Worm (Caenorhabditis elegans) whole organism, mixed stage, embryonic: ENCODE results near the gene ben-1.

Experiments
- M03D4.4 ChIP-seq: sonication (generic microtip); optimal IDR thresholded peaks from 2 replicates; lab custom pipeline; 2017; ENCODE audit warnings: mild to moderate bottlenecking, missing genetic modification characterization, missing compliant biosample characterization
- bed-3 ChIP-seq: fragments of 200-800 bp; sonication (Bioruptor generic); optimal IDR thresholded peaks from 3 replicates; lab custom pipeline; 2018; ENCODE audit warnings: mild to moderate bottlenecking, missing genetic modification characterization, moderate library complexity, missing compliant biosample characterization
- ceh-39 ChIP-seq: fragments of 150-350 bp; optimal IDR thresholded peaks from 2 replicates; lab custom pipeline; 2014; ENCODE audit warnings: missing biosample characterization, missing genetic modification characterization
- ceh-43 ChIP-seq: fragments of 200-800 bp; sonication (Bioruptor generic); optimal IDR thresholded peaks from 2 replicates; lab custom pipeline; 2018; ENCODE audit warnings: mild to moderate bottlenecking, missing genetic modification characterization, moderate library complexity, missing compliant biosample characterization
- ceh-83 ChIP-seq: fragments of 200-800 bp; sonication (Bioruptor generic); optimal IDR thresholded peaks from 2 replicates; lab custom pipeline; 2018; ENCODE audit warnings: mild to moderate bottlenecking, missing genetic modification characterization, missing compliant biosample characterization
- ces-1 ChIP-seq: fragments of 150-350 bp; optimal IDR thresholded peaks from 2 replicates; lab custom pipeline; 2014; ENCODE audit warnings: missing biosample characterization, missing genetic modification reagents, missing genetic modification characterization
- cnd-1 ChIP-seq: fragments of 200-800 bp; sonication (Bioruptor generic); optimal IDR thresholded peaks from 2 replicates; lab custom pipeline; 2018; ENCODE audit warnings: mild to moderate bottlenecking, missing genetic modification characterization, missing compliant biosample characterization
- drap-1 ChIP-seq: fragments of 200-800 bp; sonication (Bioruptor generic); optimal IDR thresholded peaks from 3 replicates; lab custom pipeline; 2018; ENCODE audit warnings: mild to moderate bottlenecking, missing genetic modification characterization, missing compliant biosample characterization
- elt-1 ChIP-seq: sonication (generic microtip); optimal IDR thresholded peaks from 2 replicates; lab custom pipeline; 2017; ENCODE audit warnings: missing genetic modification characterization, mild to moderate bottlenecking, missing compliant biosample characterization, antibody characterized with exemption, moderate library complexity, borderline replicate concordance; ENCODE audit not compliant: insufficient read depth
- elt-3 ChIP-seq: fragments of 150-350 bp; optimal IDR thresholded peaks from 2 replicates; lab custom pipeline; 2014; ENCODE audit warnings: missing biosample characterization, missing genetic modification characterization
- flh-1 ChIP-seq: fragments of 200-800 bp; sonication (Bioruptor generic); optimal IDR thresholded peaks from 2 replicates; lab custom pipeline; 2018; ENCODE audit warnings: mild to moderate bottlenecking, missing genetic modification characterization, moderate library complexity, missing compliant biosample characterization
- ham-2 ChIP-seq: fragments of 200-800 bp; sonication (Bioruptor generic); optimal IDR thresholded peaks from 2 replicates; lab custom pipeline; 2018; ENCODE audit warnings: mild to moderate bottlenecking, missing genetic modification characterization, missing compliant biosample characterization
- lin-13 ChIP-seq: fragments of 150-350 bp; optimal IDR thresholded peaks from 2 replicates; lab custom pipeline; 2014; ENCODE audit warnings: missing biosample characterization, missing genetic modification characterization
- lin-32 ChIP-seq: fragments of 200-800 bp; sonication (Bioruptor generic); optimal IDR thresholded peaks from 2 replicates; lab custom pipeline; 2018; ENCODE audit warnings: mild to moderate bottlenecking, missing genetic modification characterization, missing compliant biosample characterization
- mab-5 ChIP-seq: fragments of 150-350 bp; optimal IDR thresholded peaks from 2 replicates; lab custom pipeline; 2014; ENCODE audit warnings: missing biosample characterization, missing genetic modification characterization
- mep-1 ChIP-seq: fragments of 150-350 bp; optimal IDR thresholded peaks from 2 replicates; lab custom pipeline; 2017; ENCODE audit warnings: missing biosample characterization, missing genetic modification reagents, missing genetic modification characterization, inconsistent platforms
- nhr-12 ChIP-seq: fragments of 150-350 bp; optimal IDR thresholded peaks from 2 replicates; lab custom pipeline; 2014; ENCODE audit warnings: missing biosample characterization, missing genetic modification characterization
- nhr-2 ChIP-seq: fragments of 150-350 bp; optimal IDR thresholded peaks from 2 replicates; lab custom pipeline; 2014; ENCODE audit warnings: missing biosample characterization, missing genetic modification characterization
- nhr-237 ChIP-seq: fragments of 150-350 bp; optimal IDR thresholded peaks from 2 replicates; lab custom pipeline; 2014; ENCODE audit warnings: missing biosample characterization, missing genetic modification characterization
- nhr-28 ChIP-seq: fragments of 150-350 bp; optimal IDR thresholded peaks from 2 replicates; lab custom pipeline; 2014; ENCODE audit warnings: missing biosample characterization, missing genetic modification characterization
- nhr-76 ChIP-seq: sonication (generic microtip); optimal IDR thresholded peaks from 2 replicates; lab custom pipeline; 2017; ENCODE audit warnings: missing biosample characterization, missing genetic modification characterization
- sem-2 ChIP-seq: fragments of 200-800 bp; sonication (Bioruptor generic); optimal IDR thresholded peaks from 2 replicates; lab custom pipeline; 2018; ENCODE audit warnings: mild to moderate bottlenecking, missing genetic modification characterization, missing compliant biosample characterization
- sptf-1 ChIP-seq: sonication (generic microtip); optimal IDR thresholded peaks from 2 replicates; lab custom pipeline; 2017; ENCODE audit warnings: mild to moderate bottlenecking, missing genetic modification characterization, moderate library complexity, missing compliant biosample characterization
- unc-120 ChIP-seq: sonication (generic microtip); optimal IDR thresholded peaks from 2 replicates; lab custom pipeline; 2017; ENCODE audit warnings: missing genetic modification characterization, missing compliant biosample characterization; ENCODE audit not compliant: poor library complexity, severe bottlenecking
- unc-39 ChIP-seq: fragments of 150-350 bp; optimal IDR thresholded peaks from 2 replicates; lab custom pipeline; 2014; ENCODE audit warnings: missing biosample characterization, missing genetic modification characterization
- unc-62 ChIP-seq: fragments of 150-350 bp; optimal IDR thresholded peaks from 2 replicates; lab custom pipeline; 2014; ENCODE audit warnings: missing biosample characterization, missing genetic modification reagents, missing genetic modification characterization
- zip-8 ChIP-seq: fragments of 150-350 bp; optimal IDR thresholded peaks from 2 replicates; lab custom pipeline; 2014; ENCODE audit warnings: missing biosample characterization, missing genetic modification characterization
- ztf-11 ChIP-seq: fragments of 150-350 bp; optimal IDR thresholded peaks from 2 replicates; lab custom pipeline; 2014; ENCODE audit warnings: missing biosample characterization, missing genetic modification characterization

The ben-1 gene

ce11 chrIII:3560235-3560634 lies 18.8 kb upstream of the ben-1 start:
- TF ChIP-seq mep-1 (tag; lab: Kevin White, UChicago) (no peak), zip-8 (no peak), flh-1 (GFP tag; lab: Kevin White, UChicago) (no peak), ces-1 (peak; percentile 9), nhr-76 (tag; lab: Kevin White, UChicago) (no peak)

DNA sequence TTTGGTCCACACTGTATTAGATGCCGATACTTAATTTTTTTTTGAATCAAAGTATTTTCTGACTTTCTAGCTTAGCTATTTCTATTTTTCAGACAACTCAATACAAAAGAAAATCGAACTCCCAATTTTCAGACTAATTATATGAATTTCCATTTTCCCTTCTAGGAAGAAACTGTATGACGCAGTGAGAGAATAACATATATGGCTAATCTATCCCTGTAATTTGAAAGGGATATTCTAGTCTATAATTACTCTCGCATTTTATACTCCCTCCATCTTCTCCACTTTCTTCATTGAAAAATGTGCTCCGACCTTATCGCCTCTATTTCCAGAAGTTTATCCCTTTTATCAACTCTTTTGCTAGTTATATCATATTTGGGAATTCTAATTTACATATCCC lies 11.9 kb upstream of the ben-1 start, which contains the start of gene C54C6.4:
Gene C54C6.4, plus strand, starts transcription at position 301 of the 400 bp plus-strand sequence.
- TF ChIP-seq lin-32 = no peak
- no peak for TF ChIP-seq unc-62 (GFP tag; lab: Kevin White, UChicago)

ce11 chrIII:3550364-3550763 lies 8.9 kb upstream of the ben-1 start:
- no peak for TF ChIP-seq bed-3 (GFP tag; lab: Kevin White, UChicago)
- TF ChIP-seq ceh-39 (tag; lab: Kevin White, UChicago) = no peak
- TF ChIP-seq sem-2 (GFP tag; lab: Kevin White, UChicago) = no peak
- TF ChIP-seq zip-8 = no peak
- TF ChIP-seq nhr-12 = no peak
- TF ChIP-seq elt-1 (tag; lab: Kevin White, UChicago) = no peak
- TF ChIP-seq lin-13 (tag; lab: Kevin White, UChicago) = no peak
- TF ChIP-seq cnd-1 (tag; lab: Kevin White, UChicago) = no peak
- no peak for TF ChIP-seq ztf-11 (tag; lab: Kevin White, UChicago)
- no peak for TF ChIP-seq unc-39 (tag; lab: Kevin White, UChicago)
- no peak for TF ChIP-seq ceh-43 (GFP tag; lab: Kevin White, UChicago)
- no peak for TF ChIP-seq drap-1

- TF ChIP-seq zip-8 (no peak), unc-120 (tag; lab: Kevin White, UChicago) (no peak), lin-32 (no peak), M03D4.4 (tag; lab: Kevin White, UChicago) (no peak), mab-5 (no peak), nhr-237 (tag; lab: Kevin White, UChicago) (no peak), elt-3 (tag; lab: Kevin White, UChicago) (no peak)
These were observed 8.3 kb upstream of the ben-1 start, which contains the start of gene C54C6.5 for ce11 chrIII:3549750-3550149. Gene C54C6.5 (minus strand): TSS chrIII:3549850.

- no peak for TF ChIP-seq nhr-76 (tag; lab: Kevin White, UChicago)
- TF ChIP-seq unc-120 (tag; lab: Kevin White, UChicago) = no peak
- no peak for TF ChIP-seq lin-13 (tag; lab: Kevin White, UChicago)
- TF ChIP-seq nhr-28 (tag; lab: Kevin White, UChicago) = no peak
- TF ChIP-seq nhr-12 = no peak
- TF ChIP-seq unc-62 (GFP tag; lab: Kevin White, UChicago) = no peak
- no peak for TF ChIP-seq ztf-11 (tag; lab: Kevin White, UChicago)
- TF ChIP-seq ham-2 (GFP tag; lab: Kevin White, UChicago) = no peak
- no peak for TF ChIP-seq M03D4.4 (tag; lab: Kevin White, UChicago)
- no peak for TF ChIP-seq ceh-39 (tag; lab: Kevin White, UChicago)
- TF ChIP-seq sptf-1 = no peak
- no peak for TF ChIP-seq elt-3 (tag; lab: Kevin White, UChicago)
- no peak for TF ChIP-seq drap-1
- no peak for TF ChIP-seq ceh-83 (GFP tag; lab: Kevin White, UChicago)
- no peak for TF ChIP-seq cnd-1 (tag; lab: Kevin White, UChicago)
- no peak for TF ChIP-seq ceh-43 (GFP tag; lab: Kevin White, UChicago)
- no peak for TF ChIP-seq zip-8
- TF ChIP-seq mab-5 = no peak
- TF ChIP-seq, all 35 proteins: peak for 0
These were observed 6.6 kb upstream of the ben-1 start, which contains the start of gene C54C6.11 for ce11 chrIII:3548017-3548416. Gene C54C6.11 (plus strand): TSS chrIII:3548317.

ce11 chrIII:3546323-3546722 lies 4.9 kb upstream of the ben-1 start, which contains the start of gene C54C6.7:
Gene C54C6.7 (minus strand): TSS chrIII:3546423.
- TF ChIP-seq unc-39 (tag; lab: Kevin White, UChicago) = no peak
- no peak for TF ChIP-seq ztf-11 (tag; lab: Kevin White, UChicago)
- peak; percentile 9 for TF ChIP-seq zip-8
- TF ChIP-seq, all 35 proteins: peak for 1

ce11 chrIII:3543071-3543470 lies 1.6 kb upstream of the ben-1 start:
- no peak for TF ChIP-seq nhr-237 (tag; lab: Kevin White, UChicago)
- TF ChIP-seq nhr-28 (tag; lab: Kevin White, UChicago) = no peak
- peak; percentile 48 for TF ChIP-seq lin-32
- peak; percentile 83 for TF ChIP-seq cnd-1 (tag; lab: Kevin White, UChicago)
- TF ChIP-seq nhr-2 = no peak
- no peak for TF ChIP-seq ztf-11 (tag; lab: Kevin White, UChicago)
- peak; percentile 56 for TF ChIP-seq unc-62 (GFP tag; lab: Kevin White, UChicago)
- no peak for TF ChIP-seq bed-3 (GFP tag; lab: Kevin White, UChicago)
- TF ChIP-seq ces-1 = peak; percentile 98
